Worm (Caenorhabditis elegans) whole organism, L4 larva: ENCODE results near the gene srd-47.

Experiments
- F10B5.3 ChIP-seq: sonication (generic microtip); optimal IDR thresholded peaks from 2 replicates; lab custom pipeline; 2016; ENCODE audit warnings: mild to moderate bottlenecking, missing genetic modification characterization, missing compliant biosample characterization
- Y48G9A.11 ChIP-seq: fragments of 200-800 bp; sonication (Bioruptor generic); IDR thresholded peaks from 2 replicates; pipeline ENCODE4 v1.3.6; 2022; ENCODE audit warnings: missing genetic modification reagents, missing genetic modification characterization, missing compliant biosample characterization
- Y75B8A.6 ChIP-seq: fragments of 200-800 bp; sonication (Bioruptor generic); IDR thresholded peaks from 2 replicates; pipeline ENCODE4 v1.3.6; 2022; ENCODE audit warnings: missing genetic modification reagents, missing genetic modification characterization, missing compliant biosample characterization
- attf-4 ChIP-seq: sonication (generic microtip); optimal IDR thresholded peaks from 3 replicates; lab custom pipeline; 2017; ENCODE audit warnings: missing biosample characterization, missing genetic modification characterization
- ceh-32 ChIP-seq: sonication (generic microtip); optimal IDR thresholded peaks from 2 replicates; lab custom pipeline; 2016; ENCODE audit warnings: mild to moderate bottlenecking, missing genetic modification characterization, missing compliant biosample characterization; ENCODE audit not compliant: poor library complexity
- ceh-62 ChIP-seq: sonication (generic microtip); optimal IDR thresholded peaks from 2 replicates; lab custom pipeline; 2017; ENCODE audit warnings: missing biosample characterization, missing genetic modification characterization
- dmd-6 ChIP-seq: fragments of 200-800 bp; sonication (Bioruptor generic); IDR thresholded peaks from 2 replicates; pipeline ENCODE4 v1.3.6; 2022; ENCODE audit warnings: missing genetic modification reagents, missing genetic modification characterization, missing compliant biosample characterization
- duxl-1 ChIP-seq: sonication (generic microtip); optimal IDR thresholded peaks from 2 replicates; lab custom pipeline; 2016; ENCODE audit warnings: mild to moderate bottlenecking, missing genetic modification characterization, moderate library complexity, missing compliant biosample characterization; ENCODE audit not compliant: poor library complexity
- fkh-10 ChIP-seq: fragments of 150-350 bp; optimal IDR thresholded peaks from 2 replicates; lab custom pipeline; 2014; ENCODE audit warnings: missing biosample characterization, missing genetic modification reagents, missing genetic modification characterization
- lin-13 ChIP-seq: fragments of 150-350 bp; optimal IDR thresholded peaks from 2 replicates; lab custom pipeline; 2014; ENCODE audit warnings: missing biosample characterization, missing genetic modification reagents, missing genetic modification characterization
- lin-38 ChIP-seq: fragments of 200-800 bp; sonication (Bioruptor generic); IDR thresholded peaks from 2 replicates; pipeline ENCODE4 v1.3.6; 2022; ENCODE audit warnings: missing genetic modification reagents, missing genetic modification characterization, missing compliant biosample characterization
- lin-39 ChIP-seq: fragments of 150-350 bp; optimal IDR thresholded peaks from 2 replicates; lab custom pipeline; 2014; ENCODE audit warnings: missing biosample characterization, missing genetic modification reagents, missing genetic modification characterization
- mdt-29 ChIP-seq: fragments of 200-800 bp; sonication (Bioruptor generic); IDR thresholded peaks from 2 replicates; pipeline ENCODE4 v1.3.6; 2022; ENCODE audit warnings: missing genetic modification reagents, missing genetic modification characterization, missing compliant biosample characterization
- nhr-28 ChIP-seq: fragments of 150-350 bp; optimal IDR thresholded peaks from 2 replicates; lab custom pipeline; 2014; ENCODE audit warnings: missing biosample characterization, missing genetic modification characterization
- nhr-48 ChIP-seq: sonication (generic microtip); optimal IDR thresholded peaks from 2 replicates; lab custom pipeline; 2016; ENCODE audit warnings: mild to moderate bottlenecking, missing genetic modification characterization, missing compliant biosample characterization
- nhr-6 ChIP-seq: fragments of 150-350 bp; optimal IDR thresholded peaks from 2 replicates; lab custom pipeline; 2014; ENCODE audit warnings: missing biosample characterization, missing genetic modification characterization
- pqm-1 ChIP-seq: sonication (generic microtip); optimal IDR thresholded peaks from 2 replicates; lab custom pipeline; 2017; ENCODE audit warnings: missing biosample characterization, missing genetic modification characterization
- skn-1 ChIP-seq: fragments of 150-350 bp; optimal IDR thresholded peaks from 2 replicates; lab custom pipeline; 2014; ENCODE audit warnings: missing biosample characterization, missing genetic modification characterization
- spr-3 ChIP-seq: fragments of 200-800 bp; sonication (Bioruptor generic); optimal IDR thresholded peaks from 2 replicates; lab custom pipeline; 2018; ENCODE audit warnings: mild to moderate bottlenecking, missing genetic modification characterization, missing compliant biosample characterization
- tag-97 ChIP-seq: fragments of 200-800 bp; sonication (Bioruptor generic); IDR thresholded peaks from 2 replicates; pipeline ENCODE4 v1.3.6; 2022; ENCODE audit warnings: missing genetic modification characterization, missing compliant biosample characterization
- unc-62 ChIP-seq, 3 experiments: fragments of 150-350 bp in 1 of 3; sonication (generic microtip); optimal IDR thresholded peaks in 2 of 3; peaks in 1 of 3; 1 replicate in 1 of 3; 2 replicates in 2 of 3; lab custom pipeline; 2014 to 2017; ENCODE audit warnings: missing biosample characterization in 3 of 3, missing genetic modification characterization in 3 of 3, missing genetic modification reagents in 3 of 3, missing genotype in 1 of 3

srd-47 gene

ce11 chrX:12367498-12367897, 34.1 kb downstream of the srd-47 start (continued):
- TF ChIP-seq Y48G9A.11 (GFP tag; lab: Robert Waterston, UW) (peak; percentile 43; the same call in 1 of the 2 replicates), ceh-62 (tag; lab: Kevin White, UChicago) (no peak), lin-13 (peak; percentile 13), spr-3 (GFP tag; lab: Kevin White, UChicago) (no peak), dmd-6 (GFP tag; lab: Robert Waterston, UW) (peak; percentile 55), nhr-6 (tag; lab: Kevin White, UChicago) (no peak), lin-39 (tag; lab: Kevin White, UChicago) (no peak), unc-62 (GFP tag; optimal IDR thresholded peaks at IDR 0.05 in 1 of 2; lab: Kevin White, UChicago) (no peak), unc-62 (tag; optimal IDR thresholded peaks at IDR 0.05; lab: Kevin White, UChicago) (no peak), skn-1 (tag; lab: Kevin White, UChicago) (no peak), nhr-48 (tag; lab: Kevin White, UChicago) (no peak), nhr-28 (tag; lab: Kevin White, UChicago) (no peak), mdt-29 (GFP tag; lab: Robert Waterston, UW) (no peak), F10B5.3 (tag; lab: Kevin White, UChicago) (no peak), ceh-32 (tag; lab: Kevin White, UChicago) (no peak), duxl-1 (peak; percentile 81), pqm-1 (tag; lab: Kevin White, UChicago) (no peak), lin-38 (GFP tag; lab: Robert Waterston, UW) (no peak), fkh-10 (GFP tag; lab: Kevin White, UChicago) (no peak), Y75B8A.6 (no peak)
- TF ChIP-seq, all 104 proteins: peak for 35

- TF ChIP-seq lin-38 (GFP tag; lab: Robert Waterston, UW), result no peak
- TF ChIP-seq, all 104 proteins: peak for 0
Measured at ce11 chrX:12371321-12371720, 37.9 kb downstream of the srd-47 start, which contains the start of gene rif-1.2. Gene rif-1.2, minus strand, starts transcription at chrX:12371421.

ce11 chrX:12375783-12376182, 42.3 kb downstream of the srd-47 start:
- TF ChIP-seq tag-97 (GFP tag; lab: Robert Waterston, UW) (no peak), unc-62 (GFP tag; optimal IDR thresholded peaks at IDR 0.05 in 1 of 2; lab: Kevin White, UChicago) (peak in 1 of 2 experiments; percentile 90), unc-62 (tag; optimal IDR thresholded peaks at IDR 0.05; lab: Kevin White, UChicago) (no peak)

DNA sequence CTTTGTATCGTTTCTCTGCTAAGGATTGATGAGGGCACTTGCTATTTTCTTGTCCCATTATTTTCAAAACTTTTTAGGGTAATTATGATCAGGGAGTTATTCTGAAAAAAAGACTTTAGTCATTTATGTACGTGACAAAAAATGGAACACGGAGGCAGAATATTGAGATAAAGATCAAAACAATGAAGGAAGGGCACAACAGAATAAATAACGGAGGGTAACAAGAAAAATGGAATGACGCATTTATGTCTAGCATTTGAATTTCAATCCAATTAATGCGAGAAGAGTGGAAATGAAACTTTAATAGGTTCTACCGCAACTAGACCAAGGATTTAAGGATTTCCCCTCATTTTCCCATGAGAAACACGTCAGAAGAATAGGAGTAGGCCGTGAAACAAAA, 44.9 kb downstream of the srd-47 start, which contains the start of gene glb-13:
TSS of gene glb-13 (minus strand) at position 101 of the 400 bp plus-strand sequence.
- TF ChIP-seq attf-4 (tag; lab: Kevin White, UChicago), result no peak
- TF ChIP-seq pqm-1 (tag; lab: Kevin White, UChicago), result no peak
- TF ChIP-seq unc-62 (GFP tag; optimal IDR thresholded peaks at IDR 0.05 in 1 of 2; lab: Kevin White, UChicago), result peak in 1 of 2 experiments; percentile 78
- no peak for TF ChIP-seq unc-62 (tag; optimal IDR thresholded peaks at IDR 0.05; lab: Kevin White, UChicago)
